Worm (Caenorhabditis elegans): ENCODE data around the gene R13H4.6.

R13H4.6 gene

DNA sequence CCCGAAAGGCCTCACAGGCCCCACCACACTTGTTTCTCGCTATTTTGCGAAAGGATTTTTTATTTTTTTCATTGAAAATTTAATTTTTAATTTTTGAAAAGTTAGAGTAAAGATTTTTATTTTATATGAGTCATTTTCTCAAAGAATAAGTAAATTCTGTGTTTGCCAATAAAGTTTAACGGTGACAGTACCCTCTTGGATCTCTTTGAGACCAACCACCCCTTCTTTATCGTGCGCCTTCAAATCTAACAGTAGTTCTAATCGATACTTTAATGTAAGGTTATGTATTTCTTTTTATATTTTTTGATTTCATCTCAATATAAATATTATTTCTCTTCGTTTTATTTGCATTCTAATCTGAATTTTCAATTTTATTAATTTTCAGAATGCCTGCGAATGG, 17.4 kb upstream of the R13H4.6 start, which contains the start of gene hmp-1:
Gene hmp-1, plus strand, starts transcription at position 380 of the 400 bp plus-strand sequence.
- TF ChIP-seq scrt-1 (GFP tag; IDR thresholded peaks at IDR 0.05) (no peak), ceh-13 (GFP tag; optimal IDR thresholded peaks at IDR 0.05) (no peak), pes-1 (GFP tag; IDR thresholded peaks at IDR 0.05) (no peak), tbx-11 (GFP tag; IDR thresholded peaks at IDR 0.05) (no peak), hmg-4 (GFP tag; optimal IDR thresholded peaks at IDR 0.05) (no peak), ama-1 (optimal IDR thresholded peaks at IDR 0.05) (no peak), B0310.2 (tag; optimal IDR thresholded peaks at IDR 0.05) (no peak), F13C5.2 (tag; optimal IDR thresholded peaks at IDR 0.05) (no peak), hmbx-1 (tag; optimal IDR thresholded peaks at IDR 0.05) (no peak), tra-4 (tag; optimal IDR thresholded peaks at IDR 0.05) (no peak), ceh-36 (tag; optimal IDR thresholded peaks at IDR 0.05) (no peak), tbx-37 (GFP tag; conservative IDR thresholded peaks at IDR 0.05) (no peak), flt-1 (GFP tag; IDR thresholded peaks at IDR 0.05) (no peak), hnd-1 (tag; optimal IDR thresholded peaks at IDR 0.05) (no peak), sea-1 (GFP tag; conservative IDR thresholded peaks at IDR 0.05) (no peak), aly-1 (tag; optimal IDR thresholded peaks at IDR 0.05) (no peak)

DNA sequence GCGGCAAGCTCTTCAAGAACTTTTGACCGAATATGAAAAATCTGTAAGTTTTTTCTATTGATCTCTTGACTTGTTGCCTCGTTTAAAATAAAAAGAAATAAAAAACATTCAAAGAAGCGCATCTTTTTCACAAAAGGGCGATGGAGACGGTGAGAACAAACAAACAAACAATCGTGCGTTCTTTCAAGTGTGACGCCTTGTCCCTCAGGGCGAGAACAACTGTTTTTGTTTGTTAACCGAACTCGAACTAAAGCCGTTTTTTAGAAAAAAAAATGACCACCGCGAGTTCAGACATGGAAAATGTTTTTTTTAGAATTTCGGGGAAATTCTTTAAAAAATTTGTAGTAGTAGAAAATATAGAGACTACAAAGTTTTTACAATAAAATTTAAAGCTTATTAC, 15.9 kb upstream of the R13H4.6 start:
- TF ChIP-seq ceh-13 (GFP tag; optimal IDR thresholded peaks at IDR 0.05) (no peak), hnd-1 (tag; optimal IDR thresholded peaks at IDR 0.05) (no peak), B0310.2 (tag; optimal IDR thresholded peaks at IDR 0.05) (no peak), aly-1 (tag; optimal IDR thresholded peaks at IDR 0.05) (no peak), hmg-4 (GFP tag; optimal IDR thresholded peaks at IDR 0.05) (no peak), ceh-36 (tag; optimal IDR thresholded peaks at IDR 0.05) (no peak), flt-1 (GFP tag; IDR thresholded peaks at IDR 0.05) (no peak), ama-1 (optimal IDR thresholded peaks at IDR 0.05) (no peak), pes-1 (GFP tag; IDR thresholded peaks at IDR 0.05) (no peak), F13C5.2 (tag; optimal IDR thresholded peaks at IDR 0.05) (no peak), ets-7 (tag; optimal IDR thresholded peaks at IDR 0.05) (no peak), tbx-37 (GFP tag; conservative IDR thresholded peaks at IDR 0.05) (no peak), tra-4 (tag; optimal IDR thresholded peaks at IDR 0.05) (no peak)

DNA sequence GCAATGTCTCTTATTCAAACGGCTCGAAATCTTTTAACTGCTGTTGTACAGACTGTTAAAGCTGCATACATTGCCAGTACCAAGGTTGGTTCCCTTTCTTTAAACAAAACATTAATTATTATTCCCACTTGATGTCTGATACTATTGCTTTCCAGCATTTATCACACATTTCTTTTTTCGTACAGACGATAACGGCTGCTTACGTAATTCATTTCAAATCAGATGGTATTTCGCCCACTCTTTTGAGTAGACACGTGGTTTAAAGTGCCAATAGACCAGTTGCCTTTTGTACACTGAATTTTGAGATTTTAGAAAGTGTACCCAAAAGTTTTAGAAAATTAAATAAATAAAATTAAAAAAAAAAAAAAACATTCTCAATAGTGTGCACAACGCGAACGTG, 13.5 kb upstream of the R13H4.6 start:
- TF ChIP-seq flt-1 (GFP tag; IDR thresholded peaks at IDR 0.05) (no peak), F13C5.2 (tag; optimal IDR thresholded peaks at IDR 0.05) (no peak), ceh-13 (GFP tag; optimal IDR thresholded peaks at IDR 0.05) (no peak), scrt-1 (GFP tag; IDR thresholded peaks at IDR 0.05) (no peak), tbx-37 (GFP tag; conservative IDR thresholded peaks at IDR 0.05) (no peak), sea-1 (GFP tag; conservative IDR thresholded peaks at IDR 0.05) (no peak), aly-1 (tag; optimal IDR thresholded peaks at IDR 0.05) (no peak), ceh-36 (tag; optimal IDR thresholded peaks at IDR 0.05) (no peak), hmbx-1 (tag; optimal IDR thresholded peaks at IDR 0.05) (no peak), pes-1 (GFP tag; IDR thresholded peaks at IDR 0.05) (no peak), ets-7 (tag; optimal IDR thresholded peaks at IDR 0.05) (no peak), tra-4 (tag; optimal IDR thresholded peaks at IDR 0.05) (no peak), B0310.2 (tag; optimal IDR thresholded peaks at IDR 0.05) (no peak)

DNA sequence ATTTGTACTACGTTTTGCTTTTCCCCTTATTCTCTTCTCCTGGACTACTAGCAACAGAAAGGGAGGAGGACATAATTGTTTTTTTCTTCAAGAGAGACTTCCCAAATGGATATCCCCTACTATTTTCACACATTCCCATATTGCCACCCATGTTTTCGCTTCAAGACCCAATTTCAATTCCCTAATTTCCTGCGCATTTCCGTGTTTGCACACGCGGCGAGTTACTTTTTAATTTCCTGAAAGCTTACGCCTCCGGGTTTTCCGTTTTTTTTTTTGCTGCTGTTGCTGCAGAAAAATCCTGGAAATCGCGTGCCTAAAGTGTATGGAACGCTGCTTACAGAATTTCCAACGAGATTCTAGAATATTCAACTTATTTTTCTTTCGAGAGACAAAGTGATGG, 10.6 kb upstream of the R13H4.6 start:
- no peak for TF ChIP-seq sea-1 (GFP tag; conservative IDR thresholded peaks at IDR 0.05)
- no peak for TF ChIP-seq pes-1 (GFP tag; IDR thresholded peaks at IDR 0.05)
- no peak for TF ChIP-seq flt-1 (GFP tag; IDR thresholded peaks at IDR 0.05)
- no peak for TF ChIP-seq aly-1 (tag; optimal IDR thresholded peaks at IDR 0.05)
- no peak for TF ChIP-seq hmbx-1 (tag; optimal IDR thresholded peaks at IDR 0.05)
- TF ChIP-seq ama-1 (optimal IDR thresholded peaks at IDR 0.05), result no peak
- TF ChIP-seq hnd-1 (tag; optimal IDR thresholded peaks at IDR 0.05), result no peak
- TF ChIP-seq tra-4 (tag; optimal IDR thresholded peaks at IDR 0.05), result no peak
- no peak for TF ChIP-seq F13C5.2 (tag; optimal IDR thresholded peaks at IDR 0.05)
- no peak for TF ChIP-seq scrt-1 (GFP tag; IDR thresholded peaks at IDR 0.05)
- TF ChIP-seq ceh-13 (GFP tag; optimal IDR thresholded peaks at IDR 0.05), result no peak
- no peak for TF ChIP-seq hmg-4 (GFP tag; optimal IDR thresholded peaks at IDR 0.05)
- no peak for TF ChIP-seq tbx-11 (GFP tag; IDR thresholded peaks at IDR 0.05)
- no peak for TF ChIP-seq tbx-37 (GFP tag; conservative IDR thresholded peaks at IDR 0.05)
- no peak for TF ChIP-seq B0310.2 (tag; optimal IDR thresholded peaks at IDR 0.05)
- TF ChIP-seq ceh-36 (tag; optimal IDR thresholded peaks at IDR 0.05), result no peak
- no peak for TF ChIP-seq ets-7 (tag; optimal IDR thresholded peaks at IDR 0.05)

DNA sequence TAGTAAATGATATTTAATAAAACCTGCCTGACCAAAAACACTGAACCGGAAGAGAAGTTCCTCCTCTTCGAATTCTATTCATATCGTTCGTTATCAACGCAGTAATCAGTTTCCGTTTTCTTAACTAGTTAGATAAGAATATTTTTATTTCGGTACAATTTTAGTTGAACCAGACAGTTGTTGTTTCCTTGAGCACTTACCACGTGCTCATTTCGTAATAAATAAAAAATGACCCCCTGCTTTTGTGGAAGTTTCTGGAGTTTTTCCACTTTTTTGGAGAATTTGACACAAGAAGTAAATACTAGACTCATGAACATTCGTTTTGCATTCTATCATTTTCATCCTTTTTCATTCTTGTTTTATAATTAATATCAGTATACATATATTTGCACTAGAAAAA, 9.2 kb upstream of the R13H4.6 start:
- no peak for TF ChIP-seq B0310.2 (tag; optimal IDR thresholded peaks at IDR 0.05)
- TF ChIP-seq F13C5.2 (tag; optimal IDR thresholded peaks at IDR 0.05), result no peak
- no peak for TF ChIP-seq aly-1 (tag; optimal IDR thresholded peaks at IDR 0.05)
- no peak for TF ChIP-seq tra-4 (tag; optimal IDR thresholded peaks at IDR 0.05)
- TF ChIP-seq flt-1 (GFP tag; IDR thresholded peaks at IDR 0.05), result no peak
- no peak for TF ChIP-seq tbx-11 (GFP tag; IDR thresholded peaks at IDR 0.05)

DNA sequence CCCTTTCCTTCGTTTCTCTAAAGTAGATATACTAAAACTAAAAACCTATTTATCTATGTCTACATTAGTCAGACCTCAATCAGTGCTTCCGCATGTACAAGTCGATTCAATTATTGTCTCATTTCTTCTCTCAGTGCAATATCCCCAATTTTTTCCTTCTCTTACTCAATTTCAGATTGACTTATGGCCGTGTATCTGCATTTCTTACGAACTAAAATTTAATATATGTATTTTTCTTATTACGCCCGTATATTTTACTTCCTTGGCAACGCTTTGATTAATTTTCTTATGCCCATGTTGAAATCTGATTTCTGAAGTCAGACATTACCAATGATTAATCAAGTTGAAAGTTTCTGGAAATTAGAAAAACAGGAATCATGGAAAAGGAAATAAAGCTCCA, 8.0 kb upstream of the R13H4.6 start:
- TF ChIP-seq ceh-13 (GFP tag; optimal IDR thresholded peaks at IDR 0.05) (no peak), ets-7 (tag; optimal IDR thresholded peaks at IDR 0.05) (no peak), ceh-36 (tag; optimal IDR thresholded peaks at IDR 0.05) (no peak), ama-1 (optimal IDR thresholded peaks at IDR 0.05) (no peak), aly-1 (tag; optimal IDR thresholded peaks at IDR 0.05) (no peak), sea-1 (GFP tag; conservative IDR thresholded peaks at IDR 0.05) (no peak), tbx-37 (GFP tag; conservative IDR thresholded peaks at IDR 0.05) (no peak), hnd-1 (tag; optimal IDR thresholded peaks at IDR 0.05) (no peak), hmg-4 (GFP tag; optimal IDR thresholded peaks at IDR 0.05) (no peak), tbx-11 (GFP tag; IDR thresholded peaks at IDR 0.05) (no peak), hmbx-1 (tag; optimal IDR thresholded peaks at IDR 0.05) (no peak), pes-1 (GFP tag; IDR thresholded peaks at IDR 0.05) (no peak), flt-1 (GFP tag; IDR thresholded peaks at IDR 0.05) (no peak), tra-4 (tag; optimal IDR thresholded peaks at IDR 0.05) (no peak), F13C5.2 (tag; optimal IDR thresholded peaks at IDR 0.05) (no peak), B0310.2 (tag; optimal IDR thresholded peaks at IDR 0.05) (no peak), scrt-1 (GFP tag; IDR thresholded peaks at IDR 0.05) (no peak)

DNA sequence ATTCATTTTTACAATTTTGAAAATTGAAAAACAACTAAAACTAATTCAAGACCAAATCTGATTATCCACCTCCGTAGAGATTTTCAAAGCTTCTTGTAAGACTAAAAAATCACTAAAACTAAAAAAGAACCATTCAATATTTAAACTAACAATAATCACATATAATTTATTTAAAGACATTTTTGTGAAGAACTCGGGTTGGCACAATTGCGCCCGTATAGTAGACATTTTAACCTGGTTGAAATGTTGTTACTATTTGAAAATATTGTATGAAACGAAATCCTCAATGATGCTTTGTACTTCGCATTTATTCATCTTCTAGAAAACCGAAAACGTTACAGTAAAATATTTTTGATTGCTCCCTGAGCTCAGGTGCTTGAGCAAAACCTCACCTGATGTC, 6.9 kb upstream of the R13H4.6 start:
- no peak for TF ChIP-seq B0310.2 (tag; optimal IDR thresholded peaks at IDR 0.05)
- TF ChIP-seq hmg-4 (GFP tag; optimal IDR thresholded peaks at IDR 0.05), result no peak
- TF ChIP-seq hmbx-1 (tag; optimal IDR thresholded peaks at IDR 0.05), result no peak
- TF ChIP-seq ama-1 (optimal IDR thresholded peaks at IDR 0.05), result no peak
- no peak for TF ChIP-seq ets-7 (tag; optimal IDR thresholded peaks at IDR 0.05)
